Worm (Caenorhabditis elegans) whole organism, young adult: Measurements from ENCODE around the gene dis-3.

Experiments
- B0261.1 ChIP-seq: sonication (generic microtip); optimal IDR thresholded peaks from 2 replicates; lab custom pipeline; 2016; ENCODE audit warnings: mild to moderate bottlenecking, missing genetic modification characterization, moderate library complexity, missing compliant biosample characterization
- F33H1.4 ChIP-seq: fragments of 200-800 bp; sonication (Bioruptor generic); IDR thresholded peaks from 2 replicates; pipeline ENCODE4 v1.3.6; 2022; ENCODE audit warnings: missing genetic modification reagents, missing genetic modification characterization, missing compliant biosample characterization
- F55B11.4 ChIP-seq: sonication (generic microtip); optimal IDR thresholded peaks from 2 replicates; lab custom pipeline; 2016; ENCODE audit warnings: missing compliant biosample characterization, missing genetic modification characterization, borderline replicate concordance; ENCODE audit not compliant: insufficient read depth
- K12H6.12 ChIP-seq: fragments of 200-800 bp; sonication (Bioruptor generic); optimal IDR thresholded peaks from 2 replicates; lab custom pipeline; 2018; ENCODE audit warnings: mild to moderate bottlenecking, missing genetic modification characterization, missing compliant biosample characterization
- T26A5.8 ChIP-seq: sonication (generic microtip); optimal IDR thresholded peaks from 2 replicates; lab custom pipeline; 2016; ENCODE audit warnings: missing genetic modification characterization, missing compliant biosample characterization
- athp-1 ChIP-seq: sonication (generic microtip); optimal IDR thresholded peaks from 2 replicates; lab custom pipeline; 2017; ENCODE audit warnings: mild to moderate bottlenecking, missing genetic modification characterization, missing compliant biosample characterization
- attf-5 ChIP-seq: fragments of 200-800 bp; sonication (Bioruptor generic); optimal IDR thresholded peaks from 2 replicates; lab custom pipeline; 2018; ENCODE audit warnings: mild to moderate bottlenecking, missing genetic modification characterization, missing compliant biosample characterization
- bed-1 ChIP-seq: fragments of 200-800 bp; sonication (Bioruptor generic); IDR thresholded peaks from 2 replicates; pipeline ENCODE4 v1.3.6; 2022; ENCODE audit warnings: missing genetic modification reagents, missing genetic modification characterization, missing compliant biosample characterization
- cebp-1 ChIP-seq, 2 experiments: fragments of 200-800 bp in 1 of 2; sonication (Bioruptor generic) in 1 of 2; sonication (generic microtip) in 1 of 2; IDR thresholded peaks in 1 of 2; optimal IDR thresholded peaks in 1 of 2; 2 replicates each; pipeline versions ENCODE4 v1.3.6 to Lab custom; 2017 to 2022; ENCODE audit warnings: missing compliant biosample characterization in 2 of 2, missing genetic modification characterization in 2 of 2, mild to moderate bottlenecking in 1 of 2, missing genetic modification reagents in 1 of 2, moderate library complexity in 1 of 2
- cebp-2 ChIP-seq: fragments of 200-800 bp; sonication (Bioruptor generic); IDR thresholded peaks from 2 replicates; pipeline ENCODE4 v1.3.6; 2022; ENCODE audit warnings: missing genetic modification characterization, missing compliant biosample characterization
- chd-7 ChIP-seq: sonication (generic microtip); optimal IDR thresholded peaks from 2 replicates; lab custom pipeline; 2016; ENCODE audit warnings: mild to moderate bottlenecking, missing genetic modification characterization, moderate library complexity, missing compliant biosample characterization
- die-1 ChIP-seq: sonication (generic microtip); optimal IDR thresholded peaks from 2 replicates; lab custom pipeline; 2016; ENCODE audit warnings: missing genotype, mild to moderate bottlenecking, missing genetic modification characterization, missing compliant biosample characterization
- dpl-1 ChIP-seq: fragments of 150-350 bp; optimal IDR thresholded peaks from 2 replicates; lab custom pipeline; 2014; ENCODE audit warnings: missing biosample characterization, missing genetic modification reagents, missing genetic modification characterization
- egl-18 ChIP-seq: fragments of 200-800 bp; sonication (Bioruptor generic); IDR thresholded peaks from 2 replicates; pipeline ENCODE4 v1.3.6; 2022; ENCODE audit warnings: missing genetic modification reagents, missing genetic modification characterization, missing compliant biosample characterization
- egrh-3 ChIP-seq: fragments of 200-800 bp; sonication (Bioruptor generic); IDR thresholded peaks from 2 replicates; pipeline ENCODE4 v1.3.6; 2022; ENCODE audit warnings: missing genetic modification reagents, missing genetic modification characterization, missing compliant biosample characterization
- fkh-3 ChIP-seq: sonication (generic microtip); optimal IDR thresholded peaks from 2 replicates; lab custom pipeline; 2016; ENCODE audit warnings: mild to moderate bottlenecking, missing genetic modification characterization, missing compliant biosample characterization
- hmg-20 ChIP-seq: fragments of 200-800 bp; sonication (Bioruptor generic); IDR thresholded peaks from 2 replicates; pipeline ENCODE4 v1.3.6; 2022; ENCODE audit warnings: missing genetic modification reagents, missing genetic modification characterization, missing compliant biosample characterization
- hsf-1 ChIP-seq: fragments of 200-800 bp; sonication (Bioruptor generic); IDR thresholded peaks from 2 replicates; pipeline ENCODE4 v1.3.6; 2022; ENCODE audit warnings: missing genetic modification reagents, missing genetic modification characterization, missing compliant biosample characterization
- lin-35 ChIP-seq, 3 experiments: fragments of 150-350 bp in 2 of 3; sonication (generic microtip) in 1 of 3; optimal IDR thresholded peaks; 2 replicates each; lab custom pipeline; 2014 to 2018; ENCODE audit warnings: missing biosample characterization in 3 of 3, missing genetic modification characterization in 3 of 3, missing genetic modification reagents in 3 of 3
- lin-40 ChIP-seq: sonication (generic microtip); optimal IDR thresholded peaks from 2 replicates; lab custom pipeline; 2016; ENCODE audit warnings: missing genetic modification characterization, mild to moderate bottlenecking, missing compliant biosample characterization, missing genotype, missing genetic modification reagents
- lin-54 ChIP-seq: fragments of 200-800 bp; sonication (Bioruptor generic); optimal IDR thresholded peaks from 2 replicates; lab custom pipeline; 2018; ENCODE audit warnings: mild to moderate bottlenecking, missing genetic modification characterization, missing compliant biosample characterization
- lir-1 ChIP-seq: fragments of 200-800 bp; sonication (Bioruptor generic); conservative IDR thresholded peaks from 2 replicates; pipeline ENCODE4 v1.3.6; 2022; ENCODE audit warnings: missing genetic modification reagents, missing genetic modification characterization, missing compliant biosample characterization
- lsl-1 ChIP-seq: fragments of 200-800 bp; sonication (Bioruptor generic); optimal IDR thresholded peaks from 2 replicates; lab custom pipeline; 2018; ENCODE audit warnings: mild to moderate bottlenecking, missing genetic modification characterization, moderate library complexity, missing compliant biosample characterization
- madf-6 ChIP-seq: fragments of 200-800 bp; sonication (Bioruptor generic); IDR thresholded peaks from 2 replicates; pipeline ENCODE4 v1.3.6; 2022; ENCODE audit warnings: missing genetic modification reagents, missing genetic modification characterization, missing compliant biosample characterization
- mxl-1 ChIP-seq: sonication (generic microtip); optimal IDR thresholded peaks from 2 replicates; lab custom pipeline; 2016; ENCODE audit warnings: missing genetic modification characterization, missing compliant biosample characterization
- nhr-179 ChIP-seq: sonication (generic microtip); optimal IDR thresholded peaks from 2 replicates; lab custom pipeline; 2016; ENCODE audit warnings: mild to moderate bottlenecking, missing genetic modification characterization, missing compliant biosample characterization
- nhr-90 ChIP-seq: sonication (generic microtip); optimal IDR thresholded peaks from 2 replicates; lab custom pipeline; 2016; ENCODE audit warnings: missing genotype, mild to moderate bottlenecking, missing genetic modification characterization, missing compliant biosample characterization
- rec-8 ChIP-seq, 2 experiments: sonication (generic microtip); optimal IDR thresholded peaks; 2 replicates each; lab custom pipeline; 2016; ENCODE audit warnings: mild to moderate bottlenecking in 2 of 2, missing genetic modification characterization in 2 of 2, missing genetic modification reagents in 2 of 2, missing genotype in 2 of 2, missing biosample characterization in 1 of 2, missing compliant biosample characterization in 1 of 2, moderate library complexity in 1 of 2
- sdz-38 ChIP-seq: sonication (generic microtip); optimal IDR thresholded peaks from 2 replicates; lab custom pipeline; 2016; ENCODE audit warnings: missing genotype, missing genetic modification characterization, missing compliant biosample characterization
- sea-2 ChIP-seq: fragments of 200-800 bp; sonication (Bioruptor generic); IDR thresholded peaks from 2 replicates; pipeline ENCODE4 v1.3.6; 2022; ENCODE audit warnings: missing genetic modification characterization, missing compliant biosample characterization
- snpc-1.3 ChIP-seq: sonication (generic microtip); optimal IDR thresholded peaks from 2 replicates; lab custom pipeline; 2017; ENCODE audit warnings: missing genetic modification characterization, mild to moderate bottlenecking, missing compliant biosample characterization, antibody characterized with exemption, moderate library complexity, missing genotype, missing genetic modification reagents; ENCODE audit not compliant: insufficient read depth
- tbp1 ChIP-seq: fragments of 200-800 bp; sonication (Bioruptor generic); optimal IDR thresholded peaks from 2 replicates; lab custom pipeline; 2018; ENCODE audit warnings: mild to moderate bottlenecking, missing genetic modification characterization, missing compliant biosample characterization
- tlf-1 ChIP-seq: fragments of 200-800 bp; sonication (Bioruptor generic); optimal IDR thresholded peaks from 2 replicates; lab custom pipeline; 2018; ENCODE audit warnings: mild to moderate bottlenecking, missing genetic modification characterization, missing compliant biosample characterization
- unc-130 ChIP-seq: sonication (generic microtip); optimal IDR thresholded peaks from 2 replicates; lab custom pipeline; 2016; ENCODE audit warnings: missing genetic modification reagents, missing genetic modification characterization, missing compliant biosample characterization
- ztf-3 ChIP-seq: fragments of 200-800 bp; sonication (Bioruptor generic); optimal IDR thresholded peaks from 2 replicates; lab custom pipeline; 2018; ENCODE audit warnings: mild to moderate bottlenecking, missing genetic modification characterization, missing compliant biosample characterization

dis-3 gene

ce11 chrIV:10075899-10076298 lies 21.1 kb upstream of the dis-3 start, which contains the start of gene W01B6.5 (continued):
- no peak for TF ChIP-seq T26A5.8 (tag; lab: Kevin White, UChicago)
- TF ChIP-seq lin-40, result no peak
- no peak for TF ChIP-seq chd-7 (tag; lab: Kevin White, UChicago)

DNA sequence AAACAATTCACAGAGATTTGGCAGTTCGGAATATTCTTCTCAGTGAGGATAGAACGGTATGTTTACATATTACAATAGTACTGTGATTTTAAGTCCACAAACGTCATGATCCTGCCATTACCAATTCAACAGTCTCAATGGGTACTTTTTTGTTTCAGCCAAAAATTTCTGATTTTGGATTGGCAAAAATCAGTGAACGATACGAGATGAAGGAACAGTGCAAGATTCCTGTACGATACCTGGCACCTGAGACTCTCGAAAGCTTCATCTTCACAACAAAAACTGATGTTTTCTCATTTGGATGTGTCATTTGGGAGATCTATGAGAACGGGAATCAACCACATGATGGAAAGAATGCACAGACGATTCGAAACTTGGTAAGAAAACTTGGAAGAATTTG lies 19.0 kb upstream of the dis-3 start:
- TF ChIP-seq tlf-1 (GFP tag; lab: Kevin White, UChicago) (no peak), attf-5 (GFP tag; lab: Kevin White, UChicago) (no peak), F55B11.4 (tag; lab: Kevin White, UChicago) (no peak), sdz-38 (tag; lab: Kevin White, UChicago) (no peak), lir-1 (GFP tag; lab: Robert Waterston, UW) (no peak), mxl-1 (tag; lab: Kevin White, UChicago) (no peak), egl-18 (no peak), dpl-1 (no peak), hsf-1 (GFP tag; lab: Robert Waterston, UW) (no peak), unc-130 (GFP tag; lab: Kevin White, UChicago) (no peak), fkh-3 (no peak), cebp-1 (GFP tag; IDR thresholded peaks at IDR 0.05; lab: Robert Waterston, UW) (no peak), cebp-1 (tag; optimal IDR thresholded peaks at IDR 0.05; lab: Kevin White, UChicago) (no peak), K12H6.12 (tag; lab: Kevin White, UChicago) (no peak), F33H1.4 (GFP tag; lab: Robert Waterston, UW) (no peak), nhr-179 (tag; lab: Kevin White, UChicago) (no peak), bed-1 (GFP tag; lab: Robert Waterston, UW) (no peak), nhr-90 (tag; lab: Kevin White, UChicago) (no peak)

- TF ChIP-seq rec-8 (tag; optimal IDR thresholded peaks at IDR 0.05; lab: Kevin White, UChicago), result no peak
- no peak for TF ChIP-seq F33H1.4 (GFP tag; lab: Robert Waterston, UW)
- no peak for TF ChIP-seq madf-6 (GFP tag; lab: Robert Waterston, UW)
- no peak for TF ChIP-seq sea-2 (GFP tag; lab: Robert Waterston, UW)
- no peak for TF ChIP-seq lsl-1 (GFP tag; lab: Kevin White, UChicago)
- no peak for TF ChIP-seq lin-40
- TF ChIP-seq B0261.1, result no peak
- TF ChIP-seq die-1, result no peak
- TF ChIP-seq hsf-1 (GFP tag; lab: Robert Waterston, UW), result no peak
- no peak for TF ChIP-seq ztf-3 (GFP tag; lab: Kevin White, UChicago)
- no peak for TF ChIP-seq lin-54 (GFP tag; lab: Kevin White, UChicago)
- no peak for TF ChIP-seq cebp-2 (GFP tag; lab: Robert Waterston, UW)
- TF ChIP-seq K12H6.12 (tag; lab: Kevin White, UChicago), result no peak
- TF ChIP-seq hmg-20 (GFP tag; lab: Robert Waterston, UW), result no peak
- TF ChIP-seq tbp1 (GFP tag; lab: Kevin White, UChicago), result no peak
- TF ChIP-seq athp-1 (tag; lab: Kevin White, UChicago), result no peak
- TF ChIP-seq egrh-3 (GFP tag; lab: Robert Waterston, UW), result no peak
- no peak for TF ChIP-seq lin-35 (GFP tag; optimal IDR thresholded peaks at IDR 0.05; lab: Kevin White, UChicago)
- TF ChIP-seq T26A5.8 (tag; lab: Kevin White, UChicago), result no peak
- no peak for TF ChIP-seq snpc-1.3 (tag; lab: Kevin White, UChicago)
Observed at ce11 chrIV:10080816-10081215, 16.2 kb upstream of the dis-3 start, which contains the start of gene W01B6.6. W01B6.6 (plus strand) TSS chrIV:10081116.
